Fruit fly (Drosophila melanogaster): ENCODE measurements around the gene Tsp.

The Tsp gene

dm6 chr2L:6647103-6647711 is 61.7 kb downstream of the Tsp start (continued):
- TF ChIP-seq CG18476 (GFP tag; optimal IDR thresholded peaks at IDR 0.05) = peak; percentile 98
- TF ChIP-seq CG34224 (GFP tag; IDR thresholded peaks at IDR 0.05; ENCODE audit: partially characterized antibody) = no peak
- TF ChIP-seq Blimp-1 (GFP tag; optimal IDR thresholded peaks at IDR 0.05) = peak; percentile 98
- peak; percentile 50; the same call in 2 of the 3 replicates for TF ChIP-seq knrl (GFP tag; IDR thresholded peaks at IDR 0.05; ENCODE audit: partially characterized antibody)
- TF ChIP-seq CG6765 (GFP tag; optimal IDR thresholded peaks at IDR 0.05) = peak; percentile 97
- TF ChIP-seq fru (optimal IDR thresholded peaks at IDR 0.05) = no peak
- peak; percentile 87 for TF ChIP-seq CG7745 (tag; optimal IDR thresholded peaks at IDR 0.05)
- peak; percentile 99 for TF ChIP-seq Ssrp (tag; optimal IDR thresholded peaks at IDR 0.05)
- peak; percentile 97 for TF ChIP-seq kni (GFP tag; optimal IDR thresholded peaks at IDR 0.05)
- no peak for TF ChIP-seq zf30C (GFP tag; optimal IDR thresholded peaks at IDR 0.05)
- TF ChIP-seq CG3726 (GFP tag; IDR thresholded peaks at IDR 0.05) = peak; percentile 96
- peak; percentile 98 for TF ChIP-seq Bteb2 (GFP tag; optimal IDR thresholded peaks at IDR 0.05)
- peak; percentile 99 for TF ChIP-seq chn (GFP tag; optimal IDR thresholded peaks at IDR 0.05)
- peak; percentile 98 for TF ChIP-seq CG12659 (GFP tag; optimal IDR thresholded peaks at IDR 0.05)
- TF ChIP-seq CG4820 (GFP tag; optimal IDR thresholded peaks at IDR 0.05) = peak; percentile 97
- TF ChIP-seq CG16815 (GFP tag; optimal IDR thresholded peaks at IDR 0.05) = peak; percentile 95
- peak; percentile 98 for TF ChIP-seq ac (GFP tag; optimal IDR thresholded peaks at IDR 0.05)
- peak; percentile 59; the same call in 1 of the 3 replicates for TF ChIP-seq CG6791 (GFP tag; IDR thresholded peaks at IDR 0.05; ENCODE audit: partially characterized antibody)
- peak; percentile 98 for TF ChIP-seq maf-S (GFP tag; optimal IDR thresholded peaks at IDR 0.05)
- peak; percentile 97 for TF ChIP-seq tup (GFP tag; optimal IDR thresholded peaks at IDR 0.05)
- TF ChIP-seq exex (tag; optimal IDR thresholded peaks at IDR 0.05) = peak; percentile 89
- peak; percentile 89 for TF ChIP-seq cg (GFP tag; optimal IDR thresholded peaks at IDR 0.05)
- peak; percentile 73 for TF ChIP-seq ftz-f1 (GFP tag; optimal IDR thresholded peaks at IDR 0.05)
- TF ChIP-seq CG9437 (GFP tag; optimal IDR thresholded peaks at IDR 0.05) = peak; percentile 95
- TF ChIP-seq prd (optimal IDR thresholded peaks at IDR 0.05) = no peak
- TF ChIP-seq prd (GFP tag; IDR thresholded peaks at IDR 0.05) = peak; percentile 99
- peak; percentile 100 for TF ChIP-seq CG4707 (GFP tag; optimal IDR thresholded peaks at IDR 0.05)
- peak; percentile 88 for TF ChIP-seq Taf1 (GFP tag; IDR thresholded peaks at IDR 0.05)
- peak; percentile 98 for TF ChIP-seq crc (GFP tag; optimal IDR thresholded peaks at IDR 0.05)
- TF ChIP-seq emc (GFP tag; optimal IDR thresholded peaks at IDR 0.05) = peak; percentile 95
- peak; percentile 93 for TF ChIP-seq slou (GFP tag; optimal IDR thresholded peaks at IDR 0.05)
- peak; percentile 95 for TF ChIP-seq CG10147 (GFP tag; optimal IDR thresholded peaks at IDR 0.05)
- TF ChIP-seq Bdp1 (GFP tag; optimal IDR thresholded peaks at IDR 0.05) = peak; percentile 95
- peak; percentile 37; the same call in 1 of the 4 replicates for TF ChIP-seq Dll (GFP tag; IDR thresholded peaks at IDR 0.05; ENCODE audit: partially characterized antibody)
- TF ChIP-seq ttk (GFP tag; IDR thresholded peaks at IDR 0.05) = peak; percentile 97
- peak; percentile 98 for TF ChIP-seq NC2α (GFP tag; optimal IDR thresholded peaks at IDR 0.05)
- peak; percentile 42; the same call in 1 of the 2 replicates for TF ChIP-seq bbx (GFP tag; IDR thresholded peaks at IDR 0.05; ENCODE audit: partially characterized antibody)
- peak; percentile 98 for TF ChIP-seq CG13296 (GFP tag; optimal IDR thresholded peaks at IDR 0.05)
- TF ChIP-seq Sox100B (GFP tag; optimal IDR thresholded peaks at IDR 0.05) = peak; percentile 98
- TF ChIP-seq CG10209 (GFP tag; optimal IDR thresholded peaks at IDR 0.05) = peak; percentile 98
- TF ChIP-seq chif (GFP tag; optimal IDR thresholded peaks at IDR 0.05) = peak; percentile 98 to 99
- TF ChIP-seq sc (optimal IDR thresholded peaks at IDR 0.05) = no peak
- TF ChIP-seq sc (GFP tag; optimal IDR thresholded peaks at IDR 0.05) = peak; percentile 98
- peak; percentile 98 for TF ChIP-seq CG14014 (GFP tag; IDR thresholded peaks at IDR 0.05)
- TF ChIP-seq hkb (optimal IDR thresholded peaks at IDR 0.05) = no peak
- peak; percentile 99 for TF ChIP-seq hkb (GFP tag; IDR thresholded peaks at IDR 0.05)
- peak; percentile 99 for TF ChIP-seq Hsf (GFP tag; optimal IDR thresholded peaks at IDR 0.05)
- peak; percentile 96 for TF ChIP-seq onecut (GFP tag; IDR thresholded peaks at IDR 0.05)
- TF ChIP-seq CG10979 (tag; optimal IDR thresholded peaks at IDR 0.05) = peak; percentile 99
- TF ChIP-seq corto (GFP tag; optimal IDR thresholded peaks at IDR 0.05) = peak; percentile 60
